Worm (Caenorhabditis elegans) whole organism, L4 larva: ENCODE results near the gene cri-2.

Experiments used
- F26F4.8 ChIP-seq: fragments of 200-800 bp; sonication (Bioruptor generic); conservative IDR thresholded peaks from 2 replicates; pipeline ENCODE4 v1.3.6; 2022; ENCODE audit warnings: missing genetic modification characterization, missing compliant biosample characterization
- F37D6.2 ChIP-seq: sonication (generic microtip); optimal IDR thresholded peaks from 2 replicates; lab custom pipeline; 2016; ENCODE audit warnings: mild to moderate bottlenecking, missing genetic modification characterization, missing compliant biosample characterization
- F49E8.2 ChIP-seq: sonication (generic microtip); optimal IDR thresholded peaks from 2 replicates; lab custom pipeline; 2016; ENCODE audit warnings: missing compliant biosample characterization, mild to moderate bottlenecking, missing genetic modification characterization, borderline replicate concordance
- Y5F2A.4 ChIP-seq: fragments of 200-800 bp; sonication (Bioruptor generic); optimal IDR thresholded peaks from 2 replicates; lab custom pipeline; 2018; ENCODE audit warnings: mild to moderate bottlenecking, missing genetic modification characterization, missing compliant biosample characterization
- Y75B8A.6 ChIP-seq: fragments of 200-800 bp; sonication (Bioruptor generic); IDR thresholded peaks from 2 replicates; pipeline ENCODE4 v1.3.6; 2022; ENCODE audit warnings: missing genetic modification reagents, missing genetic modification characterization, missing compliant biosample characterization
- ZK337.2 ChIP-seq: fragments of 200-800 bp; sonication (Bioruptor generic); IDR thresholded peaks from 2 replicates; pipeline ENCODE4 v1.3.6; 2022; ENCODE audit warnings: missing genetic modification reagents, missing genetic modification characterization, missing compliant biosample characterization
- aly-2 ChIP-seq: sonication (generic microtip); optimal IDR thresholded peaks from 2 replicates; lab custom pipeline; 2018; ENCODE audit warnings: missing biosample characterization, missing genetic modification characterization
- ama-1 ChIP-seq: fragments of 150-350 bp; optimal IDR thresholded peaks from 2 replicates; lab custom pipeline; 2014; ENCODE audit warnings: inconsistent platforms, mixed read lengths
- ceh-32 ChIP-seq: sonication (generic microtip); optimal IDR thresholded peaks from 2 replicates; lab custom pipeline; 2016; ENCODE audit warnings: mild to moderate bottlenecking, missing genetic modification characterization, missing compliant biosample characterization; ENCODE audit not compliant: poor library complexity
- cey-2 ChIP-seq: sonication (generic microtip); optimal IDR thresholded peaks from 3 replicates; lab custom pipeline; 2017; ENCODE audit warnings: missing genetic modification characterization, mild to moderate bottlenecking, missing compliant biosample characterization, antibody characterized with exemption, borderline replicate concordance; ENCODE audit not compliant: insufficient read depth
- daf-16 ChIP-seq, 3 experiments: sonication (generic microtip); optimal IDR thresholded peaks; 2 replicates each; lab custom pipeline; 2016 to 2017; ENCODE audit warnings: missing genetic modification characterization in 3 of 3, missing genetic modification reagents in 3 of 3, mild to moderate bottlenecking in 2 of 3, missing compliant biosample characterization in 2 of 3, missing biosample characterization in 1 of 3, moderate library complexity in 1 of 3
- dpl-1 ChIP-seq: fragments of 150-350 bp; optimal IDR thresholded peaks from 2 replicates; lab custom pipeline; 2014; ENCODE audit warnings: missing biosample characterization, missing genetic modification reagents, missing genetic modification characterization
- egl-27 ChIP-seq: sonication (generic microtip); optimal IDR thresholded peaks from 3 replicates; lab custom pipeline; 2017; ENCODE audit warnings: missing biosample characterization, missing genetic modification reagents, missing genetic modification characterization
- gei-8 ChIP-seq: fragments of 200-800 bp; sonication (Bioruptor generic); optimal IDR thresholded peaks from 2 replicates; lab custom pipeline; 2018; ENCODE audit warnings: mild to moderate bottlenecking, missing genetic modification characterization, missing compliant biosample characterization
- hlh-30 ChIP-seq: sonication (generic microtip); optimal IDR thresholded peaks from 2 replicates; lab custom pipeline; 2017; ENCODE audit warnings: antibody characterized with exemption, mild to moderate bottlenecking, missing genetic modification characterization, missing compliant biosample characterization; ENCODE audit not compliant: insufficient read depth
- lin-1 ChIP-seq: fragments of 200-800 bp; sonication (Bioruptor generic); IDR thresholded peaks from 2 replicates; pipeline ENCODE4 v1.3.6; 2022; ENCODE audit warnings: missing genetic modification reagents, missing genetic modification characterization, missing compliant biosample characterization
- madf-9 ChIP-seq: fragments of 200-800 bp; sonication (Bioruptor generic); conservative IDR thresholded peaks from 2 replicates; pipeline ENCODE4 v1.3.6; 2022; ENCODE audit warnings: missing genetic modification reagents, missing genetic modification characterization, missing compliant biosample characterization
- mep-1 ChIP-seq: fragments of 150-350 bp; sonication (generic microtip); optimal IDR thresholded peaks from 3 replicates; lab custom pipeline; 2014; ENCODE audit warnings: missing biosample characterization, missing genetic modification characterization
- mes-2 ChIP-seq: sonication (generic microtip); optimal IDR thresholded peaks from 2 replicates; lab custom pipeline; 2016; ENCODE audit warnings: missing genotype, mild to moderate bottlenecking, missing genetic modification characterization, missing compliant biosample characterization; ENCODE audit not compliant: poor library complexity, severe bottlenecking
- nhr-102 ChIP-seq: sonication (generic microtip); optimal IDR thresholded peaks from 2 replicates; lab custom pipeline; 2016; ENCODE audit warnings: mild to moderate bottlenecking, missing genetic modification characterization, moderate library complexity, missing compliant biosample characterization
- nhr-11 ChIP-seq: fragments of 150-350 bp; optimal IDR thresholded peaks from 2 replicates; lab custom pipeline; 2014; ENCODE audit warnings: missing biosample characterization, missing genetic modification characterization
- nhr-28 ChIP-seq: fragments of 150-350 bp; optimal IDR thresholded peaks from 2 replicates; lab custom pipeline; 2014; ENCODE audit warnings: missing biosample characterization, missing genetic modification characterization
- php-3 ChIP-seq: fragments of 200-800 bp; sonication (Bioruptor generic); IDR thresholded peaks from 2 replicates; pipeline ENCODE4 v1.3.6; 2022; ENCODE audit warnings: missing genetic modification reagents, missing genetic modification characterization, missing compliant biosample characterization
- spr-1 ChIP-seq: sonication (generic microtip); optimal IDR thresholded peaks from 2 replicates; lab custom pipeline; 2016; ENCODE audit warnings: mild to moderate bottlenecking, missing genetic modification characterization, missing compliant biosample characterization
- unc-130 ChIP-seq: sonication (generic microtip); optimal IDR thresholded peaks from 2 replicates; lab custom pipeline; 2016; ENCODE audit warnings: missing genetic modification reagents, missing genetic modification characterization, missing compliant biosample characterization
- unc-62 ChIP-seq, 3 experiments: fragments of 150-350 bp in 1 of 3; sonication (generic microtip); optimal IDR thresholded peaks in 2 of 3; peaks in 1 of 3; 1 replicate in 1 of 3; 2 replicates in 2 of 3; lab custom pipeline; 2014 to 2017; ENCODE audit warnings: missing biosample characterization in 3 of 3, missing genetic modification characterization in 3 of 3, missing genetic modification reagents in 3 of 3, missing genotype in 1 of 3
- zag-1 ChIP-seq: fragments of 150-350 bp; optimal IDR thresholded peaks from 2 replicates; lab custom pipeline; 2014; ENCODE audit warnings: missing biosample characterization, missing genetic modification characterization

Gene cri-2

DNA sequence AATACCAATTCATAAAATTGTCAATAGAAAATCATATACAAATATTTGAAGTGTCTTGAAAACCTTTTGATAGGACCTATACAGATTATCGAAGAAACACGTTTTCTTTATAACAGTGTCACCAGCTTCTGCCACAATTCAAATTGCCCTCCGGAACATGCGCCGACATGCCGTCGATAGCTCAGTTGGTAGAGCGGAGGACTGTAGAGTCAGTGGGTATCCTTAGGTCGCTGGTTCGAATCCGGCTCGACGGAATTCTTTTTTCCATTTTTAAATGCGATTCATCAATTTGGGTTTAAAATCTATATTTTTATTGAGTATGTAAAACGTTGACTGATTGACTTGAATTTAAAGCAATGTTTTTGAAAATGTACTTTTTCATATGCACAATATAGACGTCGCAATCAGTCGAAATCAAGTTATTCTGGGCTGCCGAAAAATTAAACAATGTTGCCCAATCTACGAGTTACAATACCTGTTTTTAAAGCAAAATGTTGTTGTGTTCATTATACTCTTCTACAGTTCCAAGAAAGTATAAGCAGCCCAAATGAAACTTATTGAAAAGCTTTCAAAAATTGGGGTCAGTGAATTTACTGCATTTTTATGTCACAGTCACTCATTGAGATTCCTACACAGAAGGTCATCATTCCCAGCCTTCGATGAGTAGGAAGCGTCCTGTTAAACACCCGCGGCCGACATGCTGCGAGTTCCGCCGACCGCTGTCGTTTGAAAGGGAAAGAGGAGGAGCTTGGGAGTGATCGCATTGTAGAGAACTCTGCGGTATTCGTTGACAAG lies 45.9 kb downstream of the cri-2 start (continued):
- 0 out of 2 replicates have a peak, but pooled peaks have one; percentile 33 for TF ChIP-seq F26F4.8 (GFP tag; lab: Robert Waterston, UW)
- no peak for TF ChIP-seq cey-2
- TF ChIP-seq daf-16 (GFP tag; optimal IDR thresholded peaks at IDR 0.05; lab: Kevin White, UChicago) = peak; percentile 12 to 78
- peak; percentile 86 for TF ChIP-seq daf-16 (tag; optimal IDR thresholded peaks at IDR 0.05; lab: Kevin White, UChicago)
- no peak for TF ChIP-seq spr-1 (tag; lab: Kevin White, UChicago)
- peak; percentile 29 for TF ChIP-seq unc-130
- no peak for TF ChIP-seq dpl-1 (GFP tag; lab: Kevin White, UChicago)
- TF ChIP-seq, all 104 proteins: peak for 45

DNA sequence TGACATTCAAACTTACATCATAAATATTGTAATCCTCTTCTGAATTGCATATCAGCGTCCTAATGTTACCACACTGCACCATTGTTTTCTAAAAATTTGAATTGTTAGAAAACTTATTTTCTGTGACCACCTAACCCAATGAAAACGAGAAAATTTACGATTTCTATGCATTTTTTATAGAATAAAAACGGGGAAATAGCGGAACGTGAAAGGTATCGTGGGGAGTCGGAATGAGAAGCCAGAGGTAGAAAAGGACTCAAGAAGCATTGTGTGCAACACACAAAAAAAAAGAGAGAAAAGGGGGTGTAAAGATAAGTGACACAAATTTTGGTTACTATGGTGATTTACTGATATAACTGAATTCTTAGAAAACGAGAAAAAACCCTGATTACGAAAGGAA lies 48.6 kb downstream of the cri-2 start, which contains the start of gene C16D9.6:
TSS of gene C16D9.6 (minus strand) at position 101 of the 400 bp plus-strand sequence.
- TF ChIP-seq egl-27 (tag; lab: Kevin White, UChicago) = no peak
- TF ChIP-seq Y75B8A.6 (GFP tag; lab: Robert Waterston, UW) = no peak
- TF ChIP-seq lin-1 (GFP tag; lab: Robert Waterston, UW) = no peak
- no peak for TF ChIP-seq ama-1 (lab: Kevin White, UChicago)
- TF ChIP-seq, all 104 proteins: peak for 0

DNA sequence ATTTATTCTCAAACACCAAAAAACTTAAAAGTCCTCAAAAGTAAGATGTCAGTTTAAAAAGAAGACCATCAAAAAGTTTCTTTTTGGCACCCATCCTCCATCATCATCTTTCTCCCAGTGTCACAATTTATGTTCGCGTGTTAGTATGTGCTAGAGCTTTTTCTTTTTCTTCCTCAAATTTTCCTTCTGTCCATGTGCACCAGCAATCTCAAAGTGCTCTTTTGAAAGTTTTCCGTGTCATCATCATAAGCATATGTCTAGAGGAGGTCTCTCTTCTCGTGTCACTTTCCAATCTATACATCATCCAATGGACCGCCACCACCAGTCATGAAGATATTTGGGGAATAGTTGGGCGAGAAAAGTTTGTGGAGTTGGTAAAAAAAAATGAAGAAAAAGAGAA lies 49.5 kb downstream of the cri-2 start:
- no peak for TF ChIP-seq F37D6.2 (tag; lab: Kevin White, UChicago)
- TF ChIP-seq egl-27 (tag; lab: Kevin White, UChicago) = no peak
- TF ChIP-seq nhr-28 (tag; lab: Kevin White, UChicago) = no peak
- no peak for TF ChIP-seq nhr-11
- peak in 1 of 2 experiments; percentile 22 for TF ChIP-seq unc-62 (GFP tag; optimal IDR thresholded peaks at IDR 0.05 in 1 of 2; lab: Kevin White, UChicago)
- TF ChIP-seq unc-62 (tag; optimal IDR thresholded peaks at IDR 0.05; lab: Kevin White, UChicago) = no peak
- TF ChIP-seq mes-2 = no peak
- no peak for TF ChIP-seq F49E8.2 (tag; lab: Kevin White, UChicago)
- no peak for TF ChIP-seq php-3 (GFP tag; lab: Robert Waterston, UW)
- TF ChIP-seq zag-1 = no peak
- peak; percentile 55 for TF ChIP-seq hlh-30
- TF ChIP-seq Y5F2A.4 (GFP tag; lab: Kevin White, UChicago) = no peak
- TF ChIP-seq ceh-32 (tag; lab: Kevin White, UChicago) = no peak
- no peak for TF ChIP-seq mep-1 (tag; lab: Kevin White, UChicago)
- TF ChIP-seq madf-9 (GFP tag; lab: Robert Waterston, UW) = no peak
- no peak for TF ChIP-seq gei-8 (GFP tag; lab: Kevin White, UChicago)
- no peak for TF ChIP-seq ZK337.2 (GFP tag; lab: Robert Waterston, UW)
- no peak for TF ChIP-seq aly-2 (tag; lab: Kevin White, UChicago)
- TF ChIP-seq nhr-102 = no peak
